Worm (Caenorhabditis elegans) whole organism, L4 larva: Measurements from ENCODE around the gene mes-6.

Experiments used
- F10B5.3 ChIP-seq: sonication (generic microtip); optimal IDR thresholded peaks from 2 replicates; lab custom pipeline; 2016; ENCODE audit warnings: mild to moderate bottlenecking, missing genetic modification characterization, missing compliant biosample characterization
- F26F4.8 ChIP-seq: fragments of 200-800 bp; sonication (Bioruptor generic); conservative IDR thresholded peaks from 2 replicates; pipeline ENCODE4 v1.3.6; 2022; ENCODE audit warnings: missing genetic modification characterization, missing compliant biosample characterization
- F44E2.7 ChIP-seq: fragments of 200-800 bp; sonication (Bioruptor generic); IDR thresholded peaks from 2 replicates; pipeline ENCODE4 v2.1.2; 2022; ENCODE audit warnings: missing genetic modification characterization, missing compliant biosample characterization
- F49E8.2 ChIP-seq: sonication (generic microtip); optimal IDR thresholded peaks from 2 replicates; lab custom pipeline; 2016; ENCODE audit warnings: missing compliant biosample characterization, mild to moderate bottlenecking, missing genetic modification characterization, borderline replicate concordance
- T26A8.4 ChIP-seq: fragments of 200-800 bp; sonication (Bioruptor generic); IDR thresholded peaks from 2 replicates; pipeline ENCODE4 v1.3.6; 2022; ENCODE audit warnings: missing genetic modification characterization, missing compliant biosample characterization
- Y105C5A.15 ChIP-seq: fragments of 200-800 bp; sonication (Bioruptor generic); IDR thresholded peaks from 2 replicates; pipeline ENCODE4 v1.3.6; 2022; ENCODE audit warnings: missing genetic modification characterization, missing compliant biosample characterization
- Y48G9A.11 ChIP-seq: fragments of 200-800 bp; sonication (Bioruptor generic); IDR thresholded peaks from 2 replicates; pipeline ENCODE4 v1.3.6; 2022; ENCODE audit warnings: missing genetic modification reagents, missing genetic modification characterization, missing compliant biosample characterization
- ZK546.5 ChIP-seq, 2 experiments: sonication (generic microtip); optimal IDR thresholded peaks; 2 replicates each; lab custom pipeline; 2017; ENCODE audit warnings: missing biosample characterization in 2 of 2, missing genetic modification characterization in 2 of 2
- aha-1 ChIP-seq: fragments of 150-350 bp; peaks from one replicate; lab custom pipeline; 2014; ENCODE audit warnings: missing biosample characterization, missing genetic modification characterization
- ceh-62 ChIP-seq: sonication (generic microtip); optimal IDR thresholded peaks from 2 replicates; lab custom pipeline; 2017; ENCODE audit warnings: missing biosample characterization, missing genetic modification characterization
- ctbp-1 ChIP-seq: fragments of 200-800 bp; sonication (Bioruptor generic); IDR thresholded peaks from 2 replicates; pipeline ENCODE4 v1.3.6; 2022; ENCODE audit warnings: missing genetic modification reagents, missing genetic modification characterization, missing compliant biosample characterization
- daf-16 ChIP-seq, 3 experiments: sonication (generic microtip); optimal IDR thresholded peaks; 2 replicates each; lab custom pipeline; 2016 to 2017; ENCODE audit warnings: missing genetic modification characterization in 3 of 3, missing genetic modification reagents in 3 of 3, mild to moderate bottlenecking in 2 of 3, missing compliant biosample characterization in 2 of 3, missing biosample characterization in 1 of 3, moderate library complexity in 1 of 3
- daf-19 ChIP-seq: fragments of 200-800 bp; sonication (Bioruptor generic); conservative IDR thresholded peaks from 2 replicates; pipeline ENCODE4 v1.3.6; 2022; ENCODE audit warnings: missing genetic modification characterization, missing compliant biosample characterization
- dmd-6 ChIP-seq: fragments of 200-800 bp; sonication (Bioruptor generic); IDR thresholded peaks from 2 replicates; pipeline ENCODE4 v1.3.6; 2022; ENCODE audit warnings: missing genetic modification reagents, missing genetic modification characterization, missing compliant biosample characterization
- dmd-9 ChIP-seq: fragments of 200-800 bp; sonication (Bioruptor generic); IDR thresholded peaks from 2 replicates; pipeline ENCODE4 v1.3.6; 2022; ENCODE audit warnings: missing genetic modification reagents, missing genetic modification characterization, missing compliant biosample characterization
- duxl-1 ChIP-seq: sonication (generic microtip); optimal IDR thresholded peaks from 2 replicates; lab custom pipeline; 2016; ENCODE audit warnings: mild to moderate bottlenecking, missing genetic modification characterization, moderate library complexity, missing compliant biosample characterization; ENCODE audit not compliant: poor library complexity
- dve-1 ChIP-seq: sonication (generic microtip); optimal IDR thresholded peaks from 2 replicates; lab custom pipeline; 2017; ENCODE audit warnings: antibody characterized with exemption, mild to moderate bottlenecking, missing genetic modification characterization, missing compliant biosample characterization; ENCODE audit not compliant: insufficient read depth
- egl-43 ChIP-seq: fragments of 200-800 bp; sonication (Bioruptor generic); IDR thresholded peaks from 2 replicates; pipeline ENCODE4 v1.3.6; 2022; ENCODE audit warnings: missing genetic modification reagents, missing genetic modification characterization, missing compliant biosample characterization
- hif-1 ChIP-seq, 2 experiments: sonication (generic microtip); optimal IDR thresholded peaks; 2 replicates each; lab custom pipeline; 2016 to 2017; ENCODE audit warnings: missing compliant biosample characterization in 2 of 2, missing genetic modification characterization in 2 of 2, missing genetic modification reagents in 2 of 2, missing genotype in 2 of 2, mild to moderate bottlenecking in 1 of 2
- hlh-11 ChIP-seq: fragments of 200-800 bp; sonication (Bioruptor generic); optimal IDR thresholded peaks from 2 replicates; lab custom pipeline; 2018; ENCODE audit warnings: mild to moderate bottlenecking, missing genetic modification characterization, missing compliant biosample characterization
- hlh-30 ChIP-seq: sonication (generic microtip); optimal IDR thresholded peaks from 2 replicates; lab custom pipeline; 2017; ENCODE audit warnings: antibody characterized with exemption, mild to moderate bottlenecking, missing genetic modification characterization, missing compliant biosample characterization; ENCODE audit not compliant: insufficient read depth
- hmg-1.1 ChIP-seq: fragments of 200-800 bp; sonication (Bioruptor generic); IDR thresholded peaks from 2 replicates; pipeline ENCODE4 v1.3.6; 2022; ENCODE audit warnings: missing genetic modification reagents, missing genetic modification characterization, missing compliant biosample characterization
- lim-7 ChIP-seq: fragments of 200-800 bp; sonication (Bioruptor generic); IDR thresholded peaks from 2 replicates; pipeline ENCODE4 v1.3.6; 2022; ENCODE audit warnings: missing genetic modification characterization, missing compliant biosample characterization
- lin-15B ChIP-seq: fragments of 150-350 bp; sonication (generic microtip); optimal IDR thresholded peaks from 3 replicates; lab custom pipeline; 2014; ENCODE audit warnings: missing biosample characterization, missing genetic modification characterization
- lin-29 ChIP-seq: fragments of 200-800 bp; sonication (Bioruptor generic); IDR thresholded peaks from 2 replicates; pipeline ENCODE4 v1.3.6; 2022; ENCODE audit warnings: missing genetic modification reagents, missing genetic modification characterization, missing compliant biosample characterization
- lir-3 ChIP-seq: sonication (generic microtip); optimal IDR thresholded peaks from 2 replicates; lab custom pipeline; 2016; ENCODE audit warnings: mild to moderate bottlenecking, missing genetic modification characterization, missing compliant biosample characterization
- mdl-1 ChIP-seq, 2 experiments: fragments of 150-350 bp in 1 of 2; sonication (generic microtip) in 1 of 2; optimal IDR thresholded peaks; 2 replicates each; lab custom pipeline; 2014 to 2017; ENCODE audit warnings: missing biosample characterization in 2 of 2, missing genetic modification characterization in 2 of 2
- mxl-2 ChIP-seq: fragments of 200-800 bp; sonication (Bioruptor generic); conservative IDR thresholded peaks from 2 replicates; pipeline ENCODE4 v1.3.6; 2022; ENCODE audit warnings: missing genetic modification reagents, missing genetic modification characterization, missing compliant biosample characterization
- nhr-102 ChIP-seq: sonication (generic microtip); optimal IDR thresholded peaks from 2 replicates; lab custom pipeline; 2016; ENCODE audit warnings: mild to moderate bottlenecking, missing genetic modification characterization, moderate library complexity, missing compliant biosample characterization
- nhr-11 ChIP-seq: fragments of 150-350 bp; optimal IDR thresholded peaks from 2 replicates; lab custom pipeline; 2014; ENCODE audit warnings: missing biosample characterization, missing genetic modification characterization
- nhr-111 ChIP-seq: fragments of 200-800 bp; sonication (Bioruptor generic); optimal IDR thresholded peaks from 2 replicates; lab custom pipeline; 2018; ENCODE audit warnings: mild to moderate bottlenecking, missing genetic modification characterization, missing compliant biosample characterization
- nhr-25 ChIP-seq: sonication (generic microtip); optimal IDR thresholded peaks from 2 replicates; lab custom pipeline; 2017; ENCODE audit warnings: missing genetic modification characterization, mild to moderate bottlenecking, missing compliant biosample characterization, antibody characterized with exemption, moderate library complexity, borderline replicate concordance; ENCODE audit not compliant: insufficient read depth
- nhr-48 ChIP-seq: sonication (generic microtip); optimal IDR thresholded peaks from 2 replicates; lab custom pipeline; 2016; ENCODE audit warnings: mild to moderate bottlenecking, missing genetic modification characterization, missing compliant biosample characterization
- nhr-76 ChIP-seq: fragments of 150-350 bp; optimal IDR thresholded peaks from 2 replicates; lab custom pipeline; 2014; ENCODE audit warnings: missing biosample characterization, missing genetic modification characterization
- nhr-77 ChIP-seq: fragments of 150-350 bp; optimal IDR thresholded peaks from 2 replicates; lab custom pipeline; 2014; ENCODE audit warnings: missing biosample characterization, missing genetic modification characterization
- php-3 ChIP-seq: fragments of 200-800 bp; sonication (Bioruptor generic); IDR thresholded peaks from 2 replicates; pipeline ENCODE4 v1.3.6; 2022; ENCODE audit warnings: missing genetic modification reagents, missing genetic modification characterization, missing compliant biosample characterization
- pqm-1 ChIP-seq: sonication (generic microtip); optimal IDR thresholded peaks from 2 replicates; lab custom pipeline; 2017; ENCODE audit warnings: missing biosample characterization, missing genetic modification characterization
- rbr-2 ChIP-seq: sonication (generic microtip); optimal IDR thresholded peaks from 2 replicates; lab custom pipeline; 2016; ENCODE audit warnings: missing genotype, missing genetic modification characterization, missing compliant biosample characterization
- saeg-2 ChIP-seq: fragments of 200-800 bp; sonication (Bioruptor generic); IDR thresholded peaks from 2 replicates; pipeline ENCODE4 v1.3.6; 2022; ENCODE audit warnings: missing genetic modification reagents, missing genetic modification characterization, missing compliant biosample characterization
- skn-1 ChIP-seq: fragments of 150-350 bp; optimal IDR thresholded peaks from 2 replicates; lab custom pipeline; 2014; ENCODE audit warnings: missing biosample characterization, missing genetic modification characterization
- snpc-4 ChIP-seq: fragments of 150-350 bp; optimal IDR thresholded peaks from 2 replicates; lab custom pipeline; 2014; ENCODE audit warnings: missing biosample characterization, missing genetic modification characterization
- tra-1 ChIP-seq: fragments of 200-800 bp; sonication (Bioruptor generic); IDR thresholded peaks from 2 replicates; pipeline ENCODE4 v1.3.6; 2022; ENCODE audit warnings: missing genetic modification reagents, missing genetic modification characterization, missing compliant biosample characterization
- vab-7 ChIP-seq: fragments of 200-800 bp; sonication (Bioruptor generic); IDR thresholded peaks from 2 replicates; pipeline ENCODE4 v1.3.6; 2022; ENCODE audit warnings: missing genetic modification reagents, missing genetic modification characterization, missing compliant biosample characterization
- zfp-2 ChIP-seq: sonication (generic microtip); optimal IDR thresholded peaks from 2 replicates; lab custom pipeline; 2016; ENCODE audit warnings: mild to moderate bottlenecking, missing genetic modification characterization, missing compliant biosample characterization
- zfp-3 ChIP-seq: fragments of 200-800 bp; sonication (Bioruptor generic); conservative IDR thresholded peaks from 2 replicates; pipeline ENCODE4 v1.3.6; 2022; ENCODE audit warnings: missing genetic modification reagents, missing genetic modification characterization, missing compliant biosample characterization
- zip-11 ChIP-seq: fragments of 200-800 bp; sonication (Bioruptor generic); IDR thresholded peaks from 2 replicates; pipeline ENCODE4 v1.3.6; 2022; ENCODE audit warnings: missing genetic modification characterization, missing compliant biosample characterization
- zip-2 ChIP-seq: fragments of 150-350 bp; optimal IDR thresholded peaks from 2 replicates; lab custom pipeline; 2014; ENCODE audit warnings: missing biosample characterization, missing genetic modification characterization
- ztf-7 ChIP-seq: fragments of 150-350 bp; optimal IDR thresholded peaks from 2 replicates; lab custom pipeline; 2014; ENCODE audit warnings: missing biosample characterization, missing genetic modification characterization

mes-6 gene

DNA sequence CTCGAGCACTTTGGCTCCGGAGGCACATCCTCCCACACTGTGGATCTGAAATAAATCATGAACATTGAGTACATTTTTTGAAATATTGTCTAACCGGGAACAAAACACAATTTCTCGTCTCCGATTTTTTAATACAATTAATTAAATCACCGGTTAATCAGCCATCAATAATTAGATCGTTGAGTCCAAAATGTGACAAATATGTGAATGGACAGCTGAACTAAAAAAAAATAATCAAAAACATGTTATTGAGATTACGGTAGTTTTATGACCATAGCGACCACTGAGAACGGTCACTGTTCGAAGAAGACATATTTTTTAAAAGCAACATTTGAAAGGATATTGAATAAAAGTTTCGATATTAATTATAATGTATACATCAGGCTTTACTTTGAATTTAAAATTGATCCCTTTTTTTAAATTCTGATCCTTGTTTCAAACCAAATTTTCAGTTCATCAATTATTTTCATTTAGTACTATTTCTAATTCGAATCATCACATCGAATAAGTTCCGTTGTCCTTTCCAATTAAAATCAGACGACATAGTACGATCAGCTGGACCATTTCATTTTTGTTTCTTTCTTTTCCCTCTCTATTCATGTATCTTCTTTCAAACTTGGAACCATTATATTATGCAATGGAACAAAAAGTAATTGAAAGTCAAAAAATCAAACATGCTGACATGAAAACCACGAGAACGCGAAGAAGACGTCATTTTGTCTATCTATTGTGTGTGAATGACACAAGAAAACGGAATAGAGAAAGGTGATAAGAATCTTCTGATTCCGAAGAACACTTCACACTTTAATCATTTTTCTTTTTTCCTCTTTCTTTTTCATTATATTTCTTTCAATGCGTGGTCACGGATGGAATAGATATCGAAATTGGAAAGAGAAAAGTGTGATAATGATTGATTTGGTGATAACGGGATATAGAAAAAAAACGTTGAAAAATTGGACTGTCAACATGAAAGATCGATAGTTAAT, 19.3 kb downstream of the mes-6 start (continued):
- TF ChIP-seq zip-11 (no peak), lim-7 (GFP tag; lab: Robert Waterston, UW) (no peak), hif-1 (tag; optimal IDR thresholded peaks at IDR 0.05; lab: Kevin White, UChicago) (peak in 1 of 2 experiments; percentile 61), snpc-4 (tag; lab: Kevin White, UChicago) (no peak), hlh-11 (tag; lab: Kevin White, UChicago) (peak; percentile 97), rbr-2 (no peak), tra-1 (GFP tag; lab: Robert Waterston, UW) (peak; percentile 94), F49E8.2 (tag; lab: Kevin White, UChicago) (no peak), lin-15B (tag; lab: Kevin White, UChicago) (no peak), dmd-6 (peak; percentile 99), hmg-1.1 (no peak), aha-1 (peak; percentile 98), nhr-25 (peak; percentile 74), dmd-9 (GFP tag; lab: Robert Waterston, UW) (no peak), skn-1 (no peak), zfp-2 (tag; lab: Kevin White, UChicago) (no peak), zfp-3 (GFP tag; lab: Robert Waterston, UW) (peak; percentile 61; the same call in 1 of the 2 replicates), mxl-2 (GFP tag; lab: Robert Waterston, UW) (no peak), zip-2 (tag; lab: Kevin White, UChicago) (peak; percentile 26), nhr-11 (tag; lab: Kevin White, UChicago) (no peak), F44E2.7 (GFP tag; lab: Robert Waterston, UW) (no peak), T26A8.4 (GFP tag; lab: Robert Waterston, UW) (peak; percentile 42; the same call in 1 of the 2 replicates), Y48G9A.11 (GFP tag; lab: Robert Waterston, UW) (no peak), egl-43 (GFP tag; lab: Robert Waterston, UW) (no peak), nhr-76 (tag; lab: Kevin White, UChicago) (peak; percentile 61), mdl-1 (tag; optimal IDR thresholded peaks at IDR 0.05; lab: Kevin White, UChicago) (peak; percentile 46 to 94), ztf-7 (tag; lab: Kevin White, UChicago) (no peak), ZK546.5 (tag; optimal IDR thresholded peaks at IDR 0.05; lab: Kevin White, UChicago) (no peak), ceh-62 (no peak), lir-3 (tag; lab: Kevin White, UChicago) (no peak), dve-1 (tag; lab: Kevin White, UChicago) (peak; percentile 99), ctbp-1 (GFP tag; lab: Robert Waterston, UW) (no peak), vab-7 (GFP tag; lab: Robert Waterston, UW) (no peak), duxl-1 (tag; lab: Kevin White, UChicago) (peak; percentile 7), nhr-77 (tag; lab: Kevin White, UChicago) (peak; percentile 96), nhr-48 (tag; lab: Kevin White, UChicago) (peak; percentile 93), F26F4.8 (GFP tag; lab: Robert Waterston, UW) (no peak), nhr-111 (GFP tag; lab: Kevin White, UChicago) (no peak), php-3 (peak; percentile 97), saeg-2 (GFP tag; lab: Robert Waterston, UW) (peak; percentile 77; the same call in 1 of the 2 replicates), pqm-1 (peak; percentile 100), daf-16 (GFP tag; optimal IDR thresholded peaks at IDR 0.05; lab: Kevin White, UChicago) (peak in 1 of 2 experiments; percentile 92), daf-16 (tag; optimal IDR thresholded peaks at IDR 0.05; lab: Kevin White, UChicago) (peak; percentile 92), lin-29 (GFP tag; lab: Robert Waterston, UW) (no peak), hlh-30 (tag; lab: Kevin White, UChicago) (peak; percentile 92), nhr-102 (tag; lab: Kevin White, UChicago) (peak; percentile 75), Y105C5A.15 (GFP tag; lab: Robert Waterston, UW) (no peak), daf-19 (no peak), F10B5.3 (tag; lab: Kevin White, UChicago) (no peak)
